Fruit fly (Drosophila melanogaster) whole organism, larva: ENCODE measurements around the gene CG10208.

Experiments
- noc ChIP-seq: fragments of 200-800 bp; sonication (Bioruptor generic); optimal IDR thresholded peaks from 3 replicates; lab custom pipeline; 2019; ENCODE audit warnings: missing biosample characterization, mild to moderate bottlenecking, missing genetic modification characterization, moderate library complexity

CG10208 gene

dm6 chr3R:23773610-23774364, at the start of gene CG10208:
TSS of gene CG10208 (minus strand) at chr3R:23774127.
- TF ChIP-seq noc (tag; lab: Kevin White, UChicago) = peak; percentile 39

- TF ChIP-seq noc (tag; lab: Kevin White, UChicago) = no peak
These were observed 49.8 kb upstream of the CG10208 start for dm6 chr3R:23823678-23824077.

dm6 chr3R:23822969-23823368, 49.0 kb upstream of the CG10208 start:
- peak; percentile 27 for TF ChIP-seq noc (tag; lab: Kevin White, UChicago)

- TF ChIP-seq noc (tag; lab: Kevin White, UChicago) = no peak
These were observed 46.4 kb upstream of the CG10208 start for dm6 chr3R:23820290-23820689.

dm6 chr3R:23818879-23819408, 45.0 kb upstream of the CG10208 start, which contains the start of the genes CG33111 and eIF4G2:
TSS of gene CG33111 (minus strand) at chr3R:23819237.
TSS of gene eIF4G2 (minus strand) at chr3R:23819237.
- peak; percentile 60 for TF ChIP-seq noc (tag; lab: Kevin White, UChicago)

dm6 chr3R:23817566-23818202, 43.8 kb upstream of the CG10208 start:
- TF ChIP-seq noc (tag; lab: Kevin White, UChicago) = no peak

dm6 chr3R:23803668-23804067, 29.7 kb upstream of the CG10208 start, which contains the start of gene CG34355:
TSS of gene CG34355 (plus strand) at chr3R:23803859.
- TF ChIP-seq noc (tag; lab: Kevin White, UChicago) = no peak

- TF ChIP-seq noc (tag; lab: Kevin White, UChicago) = no peak
These were observed 17.6 kb upstream of the CG10208 start for dm6 chr3R:23791491-23791890.

dm6 chr3R:23790483-23791175, 16.7 kb upstream of the CG10208 start:
- TF ChIP-seq noc (tag; lab: Kevin White, UChicago) = no peak

- TF ChIP-seq noc (tag; lab: Kevin White, UChicago) = no peak
These were observed 15.7 kb upstream of the CG10208 start for dm6 chr3R:23789584-23789983.

- peak; percentile 48 for TF ChIP-seq noc (tag; lab: Kevin White, UChicago)
These were observed 14.6 kb upstream of the CG10208 start for dm6 chr3R:23788406-23789021.

dm6 chr3R:23787632-23787960, 13.7 kb upstream of the CG10208 start:
- TF ChIP-seq noc (tag; lab: Kevin White, UChicago) = no peak

- no peak for TF ChIP-seq noc (tag; lab: Kevin White, UChicago)
These were observed 13.1 kb upstream of the CG10208 start for dm6 chr3R:23786768-23787631.

dm6 chr3R:23784925-23785680, 11.2 kb upstream of the CG10208 start:
- TF ChIP-seq noc (tag; lab: Kevin White, UChicago) = no peak
